Worm (Caenorhabditis elegans): ENCODE data around the gene nstp-1.

- no peak for TF ChIP-seq pbrm-1 (GFP tag; IDR thresholded peaks at IDR 0.05)
- no peak for TF ChIP-seq hlh-12 (tag; optimal IDR thresholded peaks at IDR 0.05)
- no peak for TF ChIP-seq C06A6.2 (GFP tag; conservative IDR thresholded peaks at IDR 0.05)
- no peak for TF ChIP-seq efl-1 (GFP tag; optimal IDR thresholded peaks at IDR 0.05)
- TF ChIP-seq unc-62 (GFP tag; optimal IDR thresholded peaks at IDR 0.05) = no peak
- TF ChIP-seq rec-8 (tag; optimal IDR thresholded peaks at IDR 0.05) = no peak
- TF ChIP-seq snpc-1.1 (tag; optimal IDR thresholded peaks at IDR 0.05; ENCODE audit: insufficient read depth) = no peak
Observed at ce11 chrIV:8951953-8952567, 32.6 kb upstream of the nstp-1 start.

Measured in whole organism, young adult.